Worm (Caenorhabditis elegans) whole organism, young adult: ENCODE measurements around the gene C34F6.10.

Experiments
- B0019.2 ChIP-seq: fragments of 200-800 bp; sonication (Bioruptor generic); conservative IDR thresholded peaks from 2 replicates; pipeline ENCODE4 v1.3.6; 2022; ENCODE audit warnings: missing genetic modification reagents, missing genetic modification characterization, missing compliant biosample characterization
- B0035.1 ChIP-seq: sonication (generic microtip); optimal IDR thresholded peaks from 2 replicates; lab custom pipeline; 2016; ENCODE audit warnings: missing genetic modification characterization, mild to moderate bottlenecking, missing compliant biosample characterization, missing genotype, missing genetic modification reagents
- F49E8.2 ChIP-seq: sonication (generic microtip); optimal IDR thresholded peaks from 3 replicates; lab custom pipeline; 2017; ENCODE audit warnings: missing genetic modification characterization, mild to moderate bottlenecking, missing compliant biosample characterization, antibody characterized with exemption, moderate library complexity; ENCODE audit not compliant: insufficient read depth
- F52B5.7 ChIP-seq: sonication (generic microtip); optimal IDR thresholded peaks from 2 replicates; lab custom pipeline; 2016; ENCODE audit warnings: mild to moderate bottlenecking, missing genetic modification characterization, missing compliant biosample characterization
- T07F8.4 ChIP-seq: sonication (generic microtip); optimal IDR thresholded peaks from 2 replicates; lab custom pipeline; 2016; ENCODE audit warnings: mild to moderate bottlenecking, missing genetic modification characterization, moderate library complexity, missing compliant biosample characterization
- T26A5.8 ChIP-seq: sonication (generic microtip); optimal IDR thresholded peaks from 2 replicates; lab custom pipeline; 2016; ENCODE audit warnings: missing genetic modification characterization, missing compliant biosample characterization
- Y53F4B.3 ChIP-seq: fragments of 200-800 bp; sonication (Bioruptor generic); IDR thresholded peaks from 2 replicates; pipeline ENCODE4 v1.3.6; 2022; ENCODE audit warnings: missing genetic modification reagents, missing genetic modification characterization, missing compliant biosample characterization
- Y56A3A.18 ChIP-seq: fragments of 200-800 bp; sonication (Bioruptor generic); IDR thresholded peaks from 2 replicates; pipeline ENCODE4 v1.3.6; 2022; ENCODE audit warnings: missing genetic modification reagents, missing genetic modification characterization, missing compliant biosample characterization
- Y79H2A.3 ChIP-seq: fragments of 200-800 bp; sonication (Bioruptor generic); conservative IDR thresholded peaks from 2 replicates; pipeline ENCODE4 v1.3.6; 2022; ENCODE audit warnings: missing genetic modification reagents, missing genetic modification characterization, missing compliant biosample characterization
- aptf-2 ChIP-seq: fragments of 200-800 bp; sonication (Bioruptor generic); conservative IDR thresholded peaks from 2 replicates; pipeline ENCODE4 v1.3.6; 2022; ENCODE audit warnings: missing genetic modification reagents, missing genetic modification characterization, missing compliant biosample characterization
- atf-7 ChIP-seq: sonication (generic microtip); optimal IDR thresholded peaks from 2 replicates; lab custom pipeline; 2017; ENCODE audit warnings: mild to moderate bottlenecking, missing genetic modification characterization, missing compliant biosample characterization
- athp-1 ChIP-seq: sonication (generic microtip); optimal IDR thresholded peaks from 2 replicates; lab custom pipeline; 2017; ENCODE audit warnings: mild to moderate bottlenecking, missing genetic modification characterization, missing compliant biosample characterization
- attf-5 ChIP-seq: fragments of 200-800 bp; sonication (Bioruptor generic); optimal IDR thresholded peaks from 2 replicates; lab custom pipeline; 2018; ENCODE audit warnings: mild to moderate bottlenecking, missing genetic modification characterization, missing compliant biosample characterization
- bed-2 ChIP-seq: fragments of 200-800 bp; sonication (Bioruptor generic); IDR thresholded peaks from 2 replicates; pipeline ENCODE4 v1.3.6; 2022; ENCODE audit warnings: missing genetic modification reagents, missing genetic modification characterization, missing compliant biosample characterization
- die-1 ChIP-seq: sonication (generic microtip); optimal IDR thresholded peaks from 2 replicates; lab custom pipeline; 2016; ENCODE audit warnings: missing genotype, mild to moderate bottlenecking, missing genetic modification characterization, missing compliant biosample characterization
- dox-1 ChIP-seq: fragments of 200-800 bp; sonication (Bioruptor generic); IDR thresholded peaks from 2 replicates; pipeline ENCODE4 v1.3.6; 2022; ENCODE audit warnings: missing genetic modification reagents, missing genetic modification characterization, missing compliant biosample characterization
- efl-1 ChIP-seq: fragments of 150-350 bp; optimal IDR thresholded peaks from 2 replicates; lab custom pipeline; 2014; ENCODE audit warnings: missing biosample characterization, missing genetic modification reagents, missing genetic modification characterization
- egl-44 ChIP-seq: fragments of 200-800 bp; sonication (Bioruptor generic); IDR thresholded peaks from 2 replicates; pipeline ENCODE4 v1.3.6; 2022; ENCODE audit warnings: missing genetic modification reagents, missing genetic modification characterization, missing compliant biosample characterization
- fkh-3 ChIP-seq: sonication (generic microtip); optimal IDR thresholded peaks from 2 replicates; lab custom pipeline; 2016; ENCODE audit warnings: mild to moderate bottlenecking, missing genetic modification characterization, missing compliant biosample characterization
- gei-17 ChIP-seq: fragments of 200-800 bp; sonication (Bioruptor generic); optimal IDR thresholded peaks from 2 replicates; lab custom pipeline; 2018; ENCODE audit warnings: mild to moderate bottlenecking, missing genetic modification characterization, missing compliant biosample characterization
- him-1 ChIP-seq: sonication (generic microtip); optimal IDR thresholded peaks from 2 replicates; lab custom pipeline; 2016; ENCODE audit warnings: missing genotype, missing genetic modification reagents, missing genetic modification characterization, missing compliant biosample characterization
- hlh-26 ChIP-seq: fragments of 200-800 bp; sonication (Bioruptor generic); conservative IDR thresholded peaks from 2 replicates; pipeline ENCODE4 v1.3.6; 2022; ENCODE audit warnings: missing genetic modification reagents, missing genetic modification characterization, missing compliant biosample characterization
- hrde-1 ChIP-seq: sonication (generic microtip); optimal IDR thresholded peaks from 2 replicates; lab custom pipeline; 2016; ENCODE audit warnings: missing genetic modification characterization, mild to moderate bottlenecking, missing compliant biosample characterization, moderate library complexity, missing genotype, missing genetic modification reagents, borderline replicate concordance
- let-607 ChIP-seq, 2 experiments: fragments of 200-800 bp in 1 of 2; sonication (Bioruptor generic) in 1 of 2; sonication (generic microtip) in 1 of 2; optimal IDR thresholded peaks; 2 replicates each; lab custom pipeline; 2016 to 2018; ENCODE audit warnings: mild to moderate bottlenecking in 2 of 2, missing compliant biosample characterization in 2 of 2, missing genetic modification characterization in 2 of 2, moderate library complexity in 2 of 2, missing genotype in 1 of 2
- lin-35 ChIP-seq, 3 experiments: fragments of 150-350 bp in 2 of 3; sonication (generic microtip) in 1 of 3; optimal IDR thresholded peaks; 2 replicates each; lab custom pipeline; 2014 to 2018; ENCODE audit warnings: missing biosample characterization in 3 of 3, missing genetic modification characterization in 3 of 3, missing genetic modification reagents in 3 of 3
- lin-40 ChIP-seq: sonication (generic microtip); optimal IDR thresholded peaks from 2 replicates; lab custom pipeline; 2016; ENCODE audit warnings: missing genetic modification characterization, mild to moderate bottlenecking, missing compliant biosample characterization, missing genotype, missing genetic modification reagents
- lin-54 ChIP-seq: fragments of 200-800 bp; sonication (Bioruptor generic); optimal IDR thresholded peaks from 2 replicates; lab custom pipeline; 2018; ENCODE audit warnings: mild to moderate bottlenecking, missing genetic modification characterization, missing compliant biosample characterization
- lir-1 ChIP-seq: fragments of 200-800 bp; sonication (Bioruptor generic); conservative IDR thresholded peaks from 2 replicates; pipeline ENCODE4 v1.3.6; 2022; ENCODE audit warnings: missing genetic modification reagents, missing genetic modification characterization, missing compliant biosample characterization
- madf-6 ChIP-seq: fragments of 200-800 bp; sonication (Bioruptor generic); IDR thresholded peaks from 2 replicates; pipeline ENCODE4 v1.3.6; 2022; ENCODE audit warnings: missing genetic modification reagents, missing genetic modification characterization, missing compliant biosample characterization
- mes-4 ChIP-seq: sonication (generic microtip); optimal IDR thresholded peaks from 2 replicates; lab custom pipeline; 2016; ENCODE audit warnings: missing genotype, missing genetic modification characterization, missing compliant biosample characterization
- mxl-1 ChIP-seq: sonication (generic microtip); optimal IDR thresholded peaks from 2 replicates; lab custom pipeline; 2016; ENCODE audit warnings: missing genetic modification characterization, missing compliant biosample characterization
- nfyb-1 ChIP-seq: fragments of 200-800 bp; sonication (Bioruptor generic); IDR thresholded peaks from 2 replicates; pipeline ENCODE4 v1.3.6; 2022; ENCODE audit warnings: missing genetic modification reagents, missing genetic modification characterization, missing compliant biosample characterization
- repo-1 ChIP-seq: sonication (generic microtip); optimal IDR thresholded peaks from 2 replicates; lab custom pipeline; 2017; ENCODE audit warnings: mild to moderate bottlenecking, missing genetic modification characterization, missing compliant biosample characterization
- sdz-38 ChIP-seq: sonication (generic microtip); optimal IDR thresholded peaks from 2 replicates; lab custom pipeline; 2016; ENCODE audit warnings: missing genotype, missing genetic modification characterization, missing compliant biosample characterization
- snpc-3.4 ChIP-seq: sonication (generic microtip); optimal IDR thresholded peaks from 2 replicates; lab custom pipeline; 2017; ENCODE audit warnings: missing genetic modification characterization, mild to moderate bottlenecking, missing compliant biosample characterization, antibody characterized with exemption, moderate library complexity, missing genotype, missing genetic modification reagents
- somi-1 ChIP-seq: fragments of 200-800 bp; sonication (Bioruptor generic); optimal IDR thresholded peaks from 2 replicates; lab custom pipeline; 2018; ENCODE audit warnings: mild to moderate bottlenecking, missing genetic modification characterization, missing compliant biosample characterization
- sptf-2 ChIP-seq: fragments of 200-800 bp; sonication (Bioruptor generic); optimal IDR thresholded peaks from 2 replicates; lab custom pipeline; 2018; ENCODE audit warnings: mild to moderate bottlenecking, missing genetic modification characterization, missing compliant biosample characterization
- tbp1 ChIP-seq: fragments of 200-800 bp; sonication (Bioruptor generic); optimal IDR thresholded peaks from 2 replicates; lab custom pipeline; 2018; ENCODE audit warnings: mild to moderate bottlenecking, missing genetic modification characterization, missing compliant biosample characterization
- tbx-9 ChIP-seq: sonication (generic microtip); optimal IDR thresholded peaks from 2 replicates; lab custom pipeline; 2016; ENCODE audit warnings: borderline replicate concordance, missing genetic modification characterization, inconsistent platforms, missing compliant biosample characterization
- unc-130 ChIP-seq: sonication (generic microtip); optimal IDR thresholded peaks from 2 replicates; lab custom pipeline; 2016; ENCODE audit warnings: missing genetic modification reagents, missing genetic modification characterization, missing compliant biosample characterization
- xnd-1 ChIP-seq: sonication (generic microtip); optimal IDR thresholded peaks from 2 replicates; lab custom pipeline; 2016; ENCODE audit warnings: missing genotype, missing genetic modification reagents, missing genetic modification characterization, missing compliant biosample characterization
- ztf-18 ChIP-seq: sonication (generic microtip); optimal IDR thresholded peaks from 2 replicates; lab custom pipeline; 2016; ENCODE audit warnings: missing genotype, mild to moderate bottlenecking, missing genetic modification characterization, missing compliant biosample characterization

Gene C34F6.10

DNA sequence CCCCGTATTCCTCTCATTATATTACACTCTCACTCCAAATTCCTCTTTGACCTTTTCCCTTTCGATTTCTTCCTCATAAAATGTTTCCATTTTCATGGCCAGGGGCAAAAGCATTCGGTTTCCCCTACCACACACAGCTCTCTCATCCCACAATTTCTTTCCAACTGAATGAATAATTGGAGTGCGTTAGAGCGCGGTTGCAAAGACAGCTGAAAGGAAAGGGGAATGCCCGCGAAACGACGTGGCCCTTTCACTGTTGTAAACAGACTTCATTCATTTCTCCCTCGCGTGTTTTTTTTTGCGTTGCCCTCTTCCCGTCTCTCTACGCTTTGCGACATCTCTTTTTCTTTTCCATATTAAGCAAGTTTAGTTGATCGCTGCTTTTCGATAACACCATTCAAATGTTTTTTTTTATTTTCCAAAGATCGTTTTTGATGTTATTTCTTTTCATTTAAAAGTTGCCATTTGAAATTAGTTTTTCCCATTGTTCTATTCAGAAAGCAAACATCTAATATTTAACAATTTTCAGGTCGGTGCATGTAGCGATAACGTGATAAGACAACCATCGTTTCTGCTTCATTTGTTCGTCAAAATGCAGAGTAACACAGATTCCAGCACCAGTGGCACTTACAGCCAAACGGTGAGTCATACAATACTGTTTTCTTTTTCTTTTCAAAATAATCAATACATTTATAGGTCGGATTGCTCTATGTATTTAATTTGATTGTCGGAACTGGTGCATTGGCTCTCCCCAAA, 22.1 kb upstream of the C34F6.10 start, which contains the start of gene C03A3.2 (continued):
- TF ChIP-seq lin-35 (GFP tag; optimal IDR thresholded peaks at IDR 0.05; lab: Kevin White, UChicago) = peak in 2 of 3 experiments; percentile 19 to 45

DNA sequence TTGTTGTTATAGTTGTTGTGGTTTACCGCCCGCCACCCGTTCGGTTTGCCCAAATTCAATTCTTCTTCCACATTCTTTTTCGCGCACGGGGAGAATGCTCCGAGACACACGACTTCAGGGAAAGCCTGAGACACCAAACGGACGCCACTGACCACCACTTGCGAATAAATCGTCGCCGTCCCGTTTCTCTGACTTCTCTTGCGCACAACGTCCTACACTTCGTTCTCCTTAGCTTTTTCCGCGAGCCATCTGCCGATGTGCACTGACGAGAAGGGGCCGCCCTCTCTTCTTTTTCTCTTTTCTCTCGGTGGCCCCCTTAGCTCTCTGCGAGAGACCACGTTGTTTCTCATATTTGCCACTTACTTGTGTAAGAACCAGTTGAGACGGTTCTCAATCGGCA, 16.6 kb upstream of the C34F6.10 start, which contains the start of gene C03A3.1:
Gene C03A3.1, plus strand, starts transcription at position 291 of the 400 bp plus-strand sequence.
- peak; percentile 39 for TF ChIP-seq ztf-18 (tag; lab: Kevin White, UChicago)
- TF ChIP-seq atf-7 (tag; lab: Kevin White, UChicago) = no peak

DNA sequence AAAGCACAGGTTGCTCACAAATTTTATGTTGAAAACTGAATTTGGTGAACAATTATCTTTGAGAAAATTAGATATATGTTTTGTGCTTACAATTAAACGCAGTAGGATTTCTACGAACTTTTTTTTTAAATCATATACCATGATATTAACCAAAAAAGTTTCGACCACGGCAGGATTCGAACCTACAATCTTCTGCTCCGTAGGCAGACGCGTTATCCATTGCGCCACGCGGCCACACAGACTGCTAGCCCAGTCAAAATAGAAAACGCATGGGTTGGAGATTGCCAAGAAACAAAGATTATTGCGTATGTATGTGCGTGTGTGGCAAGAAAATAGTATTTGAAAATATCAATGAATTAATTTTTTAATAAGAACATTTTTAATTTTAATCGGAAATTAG, 12.0 kb upstream of the C34F6.10 start:
- TF ChIP-seq T26A5.8 (tag; lab: Kevin White, UChicago) (no peak), gei-17 (no peak), mes-4 (tag; lab: Kevin White, UChicago) (peak; percentile 77), hrde-1 (tag; lab: Kevin White, UChicago) (peak; percentile 70), dox-1 (GFP tag; lab: Robert Waterston, UW) (no peak), lir-1 (GFP tag; lab: Robert Waterston, UW) (no peak), bed-2 (no peak), nfyb-1 (GFP tag; lab: Robert Waterston, UW) (peak; percentile 77; the same call in 1 of the 2 replicates), fkh-3 (tag; lab: Kevin White, UChicago) (no peak), snpc-3.4 (tag; lab: Kevin White, UChicago) (peak; percentile 80), B0035.1 (peak; percentile 57), ztf-18 (tag; lab: Kevin White, UChicago) (peak; percentile 67), athp-1 (tag; lab: Kevin White, UChicago) (no peak), die-1 (peak; percentile 81), lin-54 (GFP tag; lab: Kevin White, UChicago) (no peak), xnd-1 (tag; lab: Kevin White, UChicago) (no peak), egl-44 (peak; percentile 51; the same call in 1 of the 2 replicates), unc-130 (GFP tag; lab: Kevin White, UChicago) (peak; percentile 42), madf-6 (GFP tag; lab: Robert Waterston, UW) (peak; percentile 20; the same call in 1 of the 2 replicates), B0019.2 (GFP tag; lab: Robert Waterston, UW) (no peak), hlh-26 (GFP tag; lab: Robert Waterston, UW) (no peak), Y79H2A.3 (GFP tag; lab: Robert Waterston, UW) (no peak), lin-35 (GFP tag; optimal IDR thresholded peaks at IDR 0.05; lab: Kevin White, UChicago) (peak in 1 of 3 experiments; percentile 32), efl-1 (GFP tag; lab: Kevin White, UChicago) (no peak), him-1 (tag; lab: Kevin White, UChicago) (peak; percentile 90), F49E8.2 (no peak), let-607 (tag; optimal IDR thresholded peaks at IDR 0.05; lab: Kevin White, UChicago) (peak in 1 of 2 experiments; percentile 42), attf-5 (GFP tag; lab: Kevin White, UChicago) (peak; percentile 40), Y53F4B.3 (GFP tag; lab: Robert Waterston, UW) (peak; percentile 63), aptf-2 (GFP tag; lab: Robert Waterston, UW) (no peak), mxl-1 (tag; lab: Kevin White, UChicago) (peak; percentile 65), F52B5.7 (tag; lab: Kevin White, UChicago) (no peak), somi-1 (GFP tag; lab: Kevin White, UChicago) (peak; percentile 42), T07F8.4 (tag; lab: Kevin White, UChicago) (peak; percentile 48), tbx-9 (tag; lab: Kevin White, UChicago) (no peak), sdz-38 (tag; lab: Kevin White, UChicago) (no peak), sptf-2 (peak; percentile 78), lin-40 (tag; lab: Kevin White, UChicago) (peak; percentile 60), Y56A3A.18 (GFP tag; lab: Robert Waterston, UW) (0 out of 2 replicates have a peak, but pooled peaks have one; percentile 54), repo-1 (tag; lab: Kevin White, UChicago) (no peak), tbp1 (peak; percentile 91)
